Worm (Caenorhabditis elegans): ENCODE measurements around the gene srh-241.

The srh-241 gene

ce11 chrV:2891927-2892326 lies 22.5 kb upstream of the srh-241 start, which contains the start of gene F37B4.15:
F37B4.15 (plus strand) TSS chrV:2892227.
- no peak for TF ChIP-seq pqm-1 (tag; optimal IDR thresholded peaks at IDR 0.05)
- no peak for TF ChIP-seq unc-42 (tag; optimal IDR thresholded peaks at IDR 0.05)
- no peak for TF ChIP-seq ceh-9 (tag; optimal IDR thresholded peaks at IDR 0.05)
- TF ChIP-seq madf-2 (tag; optimal IDR thresholded peaks at IDR 0.05), result no peak
- no peak for TF ChIP-seq gmeb-2 (tag; optimal IDR thresholded peaks at IDR 0.05)
- no peak for TF ChIP-seq pha-4 (tag; optimal IDR thresholded peaks at IDR 0.05)
- no peak for TF ChIP-seq lin-11 (tag; optimal IDR thresholded peaks at IDR 0.05)
- TF ChIP-seq ceh-6 (GFP tag; optimal IDR thresholded peaks at IDR 0.05), result no peak
- no peak for TF ChIP-seq npax-4 (tag; optimal IDR thresholded peaks at IDR 0.05)
- no peak for TF ChIP-seq che-1 (tag; optimal IDR thresholded peaks at IDR 0.05)

ce11 chrV:2888681-2889080 lies 19.3 kb upstream of the srh-241 start, which contains the start of gene srw-4:
srw-4 (minus strand) TSS chrV:2888781.
- no peak for TF ChIP-seq ceh-31 (tag; optimal IDR thresholded peaks at IDR 0.05)
- TF ChIP-seq rnt-1 (tag; optimal IDR thresholded peaks at IDR 0.05), result no peak
- no peak for TF ChIP-seq syd-9 (tag; optimal IDR thresholded peaks at IDR 0.05)
- no peak for TF ChIP-seq unc-55 (GFP tag; optimal IDR thresholded peaks at IDR 0.05)
- no peak for TF ChIP-seq ttx-3 (tag; optimal IDR thresholded peaks at IDR 0.05)
- TF ChIP-seq elt-2 (tag; optimal IDR thresholded peaks at IDR 0.05), result no peak
- TF ChIP-seq ztf-16 (tag; optimal IDR thresholded peaks at IDR 0.05), result no peak
- TF ChIP-seq pros-1 (tag; optimal IDR thresholded peaks at IDR 0.05), result no peak
- TF ChIP-seq fax-1 (tag; optimal IDR thresholded peaks at IDR 0.05), result no peak
- no peak for TF ChIP-seq ama-1 (optimal IDR thresholded peaks at IDR 0.05)
- TF ChIP-seq npax-4 (tag; optimal IDR thresholded peaks at IDR 0.05), result no peak
- no peak for TF ChIP-seq fkh-6 (tag; optimal IDR thresholded peaks at IDR 0.05)
- no peak for TF ChIP-seq F13H6.1 (tag; optimal IDR thresholded peaks at IDR 0.05)
- no peak for TF ChIP-seq che-1 (tag; optimal IDR thresholded peaks at IDR 0.05)
- no peak for TF ChIP-seq mec-3 (tag; optimal IDR thresholded peaks at IDR 0.05; ENCODE audit: borderline replicate concordance)
- no peak for TF ChIP-seq lin-11 (tag; optimal IDR thresholded peaks at IDR 0.05)
- TF ChIP-seq ceh-48 (tag; optimal IDR thresholded peaks at IDR 0.05), result no peak
- no peak for TF ChIP-seq ceh-24 (tag; optimal IDR thresholded peaks at IDR 0.05)
- TF ChIP-seq gmeb-2 (tag; optimal IDR thresholded peaks at IDR 0.05), result no peak
- TF ChIP-seq ceh-6 (GFP tag; optimal IDR thresholded peaks at IDR 0.05), result no peak

ce11 chrV:2888265-2888664 lies 18.9 kb upstream of the srh-241 start:
- TF ChIP-seq pag-3 (tag; optimal IDR thresholded peaks at IDR 0.05; ENCODE audit: borderline replicate concordance) (no peak), zip-5 (tag; optimal IDR thresholded peaks at IDR 0.05) (no peak), sox-4 (tag; optimal IDR thresholded peaks at IDR 0.05) (no peak), C08G9.2 (tag; optimal IDR thresholded peaks at IDR 0.05) (no peak), ttx-3 (tag; optimal IDR thresholded peaks at IDR 0.05) (no peak), nhr-11 (tag; optimal IDR thresholded peaks at IDR 0.05) (no peak), ceh-24 (tag; optimal IDR thresholded peaks at IDR 0.05) (no peak), ztf-16 (tag; optimal IDR thresholded peaks at IDR 0.05) (no peak), nhr-232 (tag; optimal IDR thresholded peaks at IDR 0.05) (no peak), eyg-1 (tag; optimal IDR thresholded peaks at IDR 0.05) (no peak), nfya-1 (tag; optimal IDR thresholded peaks at IDR 0.05) (no peak), ceh-18 (tag; optimal IDR thresholded peaks at IDR 0.05) (no peak), pqm-1 (tag; optimal IDR thresholded peaks at IDR 0.05) (no peak), tbx-2 (tag; optimal IDR thresholded peaks at IDR 0.05) (no peak), sox-2 (GFP tag; IDR thresholded peaks at IDR 0.05) (no peak), K09A11.1 (tag; optimal IDR thresholded peaks at IDR 0.05; ENCODE audit: insufficient read depth) (no peak)

- TF ChIP-seq unc-86 (tag; optimal IDR thresholded peaks at IDR 0.05) (no peak), madf-2 (tag; optimal IDR thresholded peaks at IDR 0.05) (no peak), C38D4.7 (GFP tag; optimal IDR thresholded peaks at IDR 0.05) (no peak), ceh-19 (GFP tag; optimal IDR thresholded peaks at IDR 0.05) (no peak), fkh-10 (GFP tag; optimal IDR thresholded peaks at IDR 0.05) (no peak), unc-55 (GFP tag; optimal IDR thresholded peaks at IDR 0.05) (no peak), elt-2 (tag; optimal IDR thresholded peaks at IDR 0.05) (no peak), ceh-24 (tag; optimal IDR thresholded peaks at IDR 0.05) (no peak), hlh-15 (tag; optimal IDR thresholded peaks at IDR 0.05) (no peak), ceh-14 (tag; optimal IDR thresholded peaks at IDR 0.05) (no peak), nfya-1 (tag; optimal IDR thresholded peaks at IDR 0.05) (no peak), K09A11.1 (tag; optimal IDR thresholded peaks at IDR 0.05; ENCODE audit: insufficient read depth) (no peak), hlh-6 (tag; optimal IDR thresholded peaks at IDR 0.05) (no peak), pat-9 (tag; optimal IDR thresholded peaks at IDR 0.05) (no peak), pag-3 (tag; optimal IDR thresholded peaks at IDR 0.05; ENCODE audit: borderline replicate concordance) (no peak), T23F11.4 (GFP tag; optimal IDR thresholded peaks at IDR 0.05) (no peak), ceh-22 (tag; optimal IDR thresholded peaks at IDR 0.05) (no peak), fkh-6 (tag; optimal IDR thresholded peaks at IDR 0.05) (no peak), che-1 (tag; optimal IDR thresholded peaks at IDR 0.05) (no peak)
Observed at ce11 chrV:2884411-2884810, 15.0 kb upstream of the srh-241 start, which contains the start of gene sre-24. sre-24 (plus strand) TSS chrV:2884711.

All from whole organism, late embryonic.